Fruit fly (Drosophila melanogaster) whole organism, adult: ENCODE measurements around the gene Pits.

Experiments
- CG11617 ChIP-seq: fragments of 200-800 bp; sonication (Bioruptor generic); optimal IDR thresholded peaks from 2 replicates; lab custom pipeline; 2017; ENCODE audit warnings: mild to moderate bottlenecking, missing biosample characterization, missing genetic modification reagents, missing genetic modification characterization
- CG12768 ChIP-seq: fragments of 200-800 bp; sonication (Bioruptor generic); optimal IDR thresholded peaks from 2 replicates; lab custom pipeline; 2017; ENCODE audit warnings: missing biosample characterization, missing genetic modification characterization, mild to moderate bottlenecking, moderate library complexity, missing genetic modification reagents
- CG14711 ChIP-seq: fragments of 200-800 bp; sonication (Bioruptor generic); optimal IDR thresholded peaks from 2 replicates; lab custom pipeline; 2018; ENCODE audit warnings: missing biosample characterization, mild to moderate bottlenecking, missing genetic modification characterization, moderate library complexity
- CG1620 ChIP-seq: fragments of 200-800 bp; sonication (Bioruptor generic); optimal IDR thresholded peaks from 2 replicates; lab custom pipeline; 2016; ENCODE audit warnings: missing biosample characterization, missing genetic modification characterization
- CG33017 ChIP-seq: fragments of 200-800 bp; sonication (Bioruptor generic); optimal IDR thresholded peaks from 2 replicates; lab custom pipeline; 2018; ENCODE audit warnings: missing biosample characterization, mild to moderate bottlenecking, missing genetic modification characterization, moderate library complexity
- CG5204 ChIP-seq: fragments of 200-800 bp; sonication (Bioruptor generic); optimal IDR thresholded peaks from 2 replicates; lab custom pipeline; 2016; ENCODE audit warnings: missing biosample characterization, missing genetic modification characterization
- CG7045 ChIP-seq: fragments of 200-800 bp; sonication (Bioruptor generic); optimal IDR thresholded peaks from 2 replicates; lab custom pipeline; 2017; ENCODE audit warnings: missing biosample characterization, mild to moderate bottlenecking, missing genetic modification characterization
- CG7101 ChIP-seq: fragments of 200-800 bp; sonication (Bioruptor generic); optimal IDR thresholded peaks from 2 replicates; lab custom pipeline; 2018; ENCODE audit warnings: missing biosample characterization, mild to moderate bottlenecking, missing genetic modification characterization, moderate library complexity
- Clk ChIP-seq: fragments of 200-800 bp; sonication (Bioruptor generic); optimal IDR thresholded peaks from 2 replicates; lab custom pipeline; 2017; ENCODE audit warnings: missing biosample characterization, missing genetic modification characterization
- Crg-1 ChIP-seq: fragments of 200-800 bp; sonication (Bioruptor generic); optimal IDR thresholded peaks from 2 replicates; lab custom pipeline; 2016; ENCODE audit warnings: missing biosample characterization, missing genetic modification characterization
- Hr96 ChIP-seq: fragments of 200-800 bp; sonication (Bioruptor generic); optimal IDR thresholded peaks from 2 replicates; lab custom pipeline; 2016; ENCODE audit warnings: missing biosample characterization, missing genetic modification characterization
- Mnt ChIP-seq: fragments of 200-800 bp; sonication (Bioruptor generic); optimal IDR thresholded peaks from 2 replicates; lab custom pipeline; 2016; ENCODE audit warnings: missing biosample characterization, mild to moderate bottlenecking, missing genetic modification characterization
- bab1 ChIP-seq: fragments of 200-800 bp; sonication (Bioruptor generic); optimal IDR thresholded peaks from 3 replicates; lab custom pipeline; 2019; ENCODE audit warnings: missing biosample characterization, mild to moderate bottlenecking, missing genetic modification characterization, moderate library complexity
- cic ChIP-seq: fragments of 200-800 bp; sonication (Bioruptor generic); optimal IDR thresholded peaks from 2 replicates; lab custom pipeline; 2017; ENCODE audit warnings: missing biosample characterization, mild to moderate bottlenecking, missing genetic modification characterization, moderate library complexity
- cnc ChIP-seq, 2 experiments: fragments of >200 bp; optimal IDR thresholded peaks; 2 replicates each; lab custom pipeline; 2017
- kay ChIP-seq: fragments of 200-800 bp; sonication (Bioruptor generic); peaks from one replicate; lab custom pipeline; 2016; ENCODE audit warnings: missing biosample characterization, missing genetic modification characterization, borderline replicate concordance
- ovo ChIP-seq: fragments of 200-800 bp; sonication (Bioruptor generic); optimal IDR thresholded peaks from 2 replicates; lab custom pipeline; 2016; ENCODE audit warnings: missing biosample characterization, missing genetic modification characterization
- pad ChIP-seq: fragments of 200-800 bp; sonication (Bioruptor generic); optimal IDR thresholded peaks from 3 replicates; lab custom pipeline; 2017; ENCODE audit warnings: missing biosample characterization, missing genetic modification characterization, mild to moderate bottlenecking, moderate library complexity, missing genetic modification reagents
- tj ChIP-seq: fragments of 200-800 bp; sonication (Bioruptor generic); optimal IDR thresholded peaks from 3 replicates; lab custom pipeline; 2017; ENCODE audit warnings: missing biosample characterization, mild to moderate bottlenecking, missing genetic modification characterization, moderate library complexity
- toe ChIP-seq: fragments of 200-800 bp; sonication (Bioruptor generic); optimal IDR thresholded peaks from 2 replicates; lab custom pipeline; 2016; ENCODE audit warnings: missing biosample characterization, missing genetic modification characterization

Pits gene

dm6 chrX:12625594-12626274 is 42.7 kb upstream of the Pits start:
- no peak for TF ChIP-seq tj (GFP tag; lab: Kevin White, UChicago)
- no peak for TF ChIP-seq CG1620 (GFP tag; lab: Kevin White, UChicago)
- no peak for TF ChIP-seq CG11617
- TF ChIP-seq CG7045 (GFP tag; lab: Kevin White, UChicago), result no peak
- no peak for TF ChIP-seq kay (GFP tag; lab: Kevin White, UChicago)
- TF ChIP-seq CG14711 (tag; lab: Kevin White, UChicago), result no peak
- TF ChIP-seq Mnt (GFP tag; lab: Kevin White, UChicago), result no peak
- no peak for TF ChIP-seq CG7101
- TF ChIP-seq toe (GFP tag; lab: Kevin White, UChicago), result no peak
- no peak for TF ChIP-seq ovo (GFP tag; lab: Kevin White, UChicago)
- no peak for TF ChIP-seq Clk (GFP tag; lab: Kevin White, UChicago)
- TF ChIP-seq CG12768, result no peak
- no peak for TF ChIP-seq cic (GFP tag; lab: Kevin White, UChicago)
- TF ChIP-seq CG5204 (GFP tag; lab: Kevin White, UChicago), result no peak
- TF ChIP-seq Crg-1, result no peak
- no peak for TF ChIP-seq CG33017 (tag; lab: Kevin White, UChicago)
- TF ChIP-seq pad (GFP tag; lab: Kevin White, UChicago), result no peak
- no peak for TF ChIP-seq cnc (optimal IDR thresholded peaks at IDR 0.05; lab: Kevin White, UChicago)
- TF ChIP-seq bab1, result no peak

- TF ChIP-seq tj (GFP tag; lab: Kevin White, UChicago) (no peak), bab1 (no peak), Clk (GFP tag; lab: Kevin White, UChicago) (no peak)
Measured at dm6 chrX:12623992-12624391, 41.0 kb upstream of the Pits start, which contains the start of gene CG15728. Gene CG15728 (plus strand): TSS chrX:12624292.

dm6 chrX:12621640-12622039 is 38.6 kb upstream of the Pits start:
- TF ChIP-seq cnc (optimal IDR thresholded peaks at IDR 0.05; lab: Kevin White, UChicago) (no peak), pad (GFP tag; lab: Kevin White, UChicago) (no peak), Crg-1 (no peak), Mnt (GFP tag; lab: Kevin White, UChicago) (no peak), CG5204 (GFP tag; lab: Kevin White, UChicago) (no peak), CG11617 (no peak), toe (GFP tag; lab: Kevin White, UChicago) (no peak), CG1620 (GFP tag; lab: Kevin White, UChicago) (no peak)

dm6 chrX:12615752-12616366 is 32.9 kb upstream of the Pits start, which contains the start of gene CG11085:
Gene CG11085 (plus strand): TSS chrX:12616316.
- TF ChIP-seq Crg-1 (no peak), CG33017 (tag; lab: Kevin White, UChicago) (no peak), CG11617 (no peak), Clk (GFP tag; lab: Kevin White, UChicago) (no peak), ovo (GFP tag; lab: Kevin White, UChicago) (no peak), kay (GFP tag; lab: Kevin White, UChicago) (no peak)

dm6 chrX:12613248-12613805 is 30.3 kb upstream of the Pits start:
- TF ChIP-seq CG7101 (no peak), kay (GFP tag; lab: Kevin White, UChicago) (no peak), Clk (GFP tag; lab: Kevin White, UChicago) (no peak), CG33017 (tag; lab: Kevin White, UChicago) (no peak), ovo (GFP tag; lab: Kevin White, UChicago) (no peak), CG7045 (GFP tag; lab: Kevin White, UChicago) (no peak), CG14711 (tag; lab: Kevin White, UChicago) (no peak), cic (GFP tag; lab: Kevin White, UChicago) (no peak), tj (GFP tag; lab: Kevin White, UChicago) (no peak), bab1 (no peak), CG11617 (no peak), Hr96 (GFP tag; lab: Kevin White, UChicago) (no peak), Mnt (GFP tag; lab: Kevin White, UChicago) (no peak), Crg-1 (no peak), cnc (optimal IDR thresholded peaks at IDR 0.05; lab: Kevin White, UChicago) (no peak), toe (GFP tag; lab: Kevin White, UChicago) (no peak), CG12768 (no peak), pad (GFP tag; lab: Kevin White, UChicago) (no peak)
